Fruit fly (Drosophila melanogaster): Measurements from ENCODE around the gene CG12689.

CG12689 gene

DNA sequence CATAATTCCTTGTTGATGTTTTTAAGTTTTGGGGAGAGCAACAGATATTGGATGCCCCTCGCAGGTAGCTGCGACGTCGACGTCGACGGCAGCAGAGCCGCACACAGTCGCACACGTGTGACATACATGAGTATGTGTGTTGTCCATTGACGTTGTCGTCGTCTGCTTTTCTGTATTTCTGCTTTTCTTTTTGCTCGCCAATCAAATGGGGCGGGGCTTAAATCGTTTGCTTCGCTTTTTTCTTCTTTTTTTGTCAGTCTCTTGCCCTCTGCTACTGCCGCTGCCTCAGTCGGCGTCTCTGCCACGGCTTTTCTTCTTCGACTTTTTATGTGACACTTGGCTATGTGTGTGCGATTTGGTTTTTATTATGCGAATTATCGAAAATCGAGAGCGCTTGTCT is 19.7 kb upstream of the CG12689 start (continued):
- TF ChIP-seq CG8319 (GFP tag; optimal IDR thresholded peaks at IDR 0.05) (no peak), CG6808 (GFP tag; optimal IDR thresholded peaks at IDR 0.05) (peak; percentile 79), achi (GFP tag; optimal IDR thresholded peaks at IDR 0.05) (peak; percentile 45), CG10631 (GFP tag; optimal IDR thresholded peaks at IDR 0.05) (no peak), Hr39 (GFP tag; optimal IDR thresholded peaks at IDR 0.05) (no peak), Sox15 (GFP tag; optimal IDR thresholded peaks at IDR 0.05) (no peak), topi (GFP tag; optimal IDR thresholded peaks at IDR 0.05) (no peak), CG32006 (GFP tag; optimal IDR thresholded peaks at IDR 0.05) (peak; percentile 42), Eip75B (GFP tag; optimal IDR thresholded peaks at IDR 0.05) (peak; percentile 0), CG10669 (GFP tag; optimal IDR thresholded peaks at IDR 0.05) (peak; percentile 68), eg (GFP tag; IDR thresholded peaks at IDR 0.05) (peak; percentile 93), Met (GFP tag; optimal IDR thresholded peaks at IDR 0.05) (no peak)

DNA sequence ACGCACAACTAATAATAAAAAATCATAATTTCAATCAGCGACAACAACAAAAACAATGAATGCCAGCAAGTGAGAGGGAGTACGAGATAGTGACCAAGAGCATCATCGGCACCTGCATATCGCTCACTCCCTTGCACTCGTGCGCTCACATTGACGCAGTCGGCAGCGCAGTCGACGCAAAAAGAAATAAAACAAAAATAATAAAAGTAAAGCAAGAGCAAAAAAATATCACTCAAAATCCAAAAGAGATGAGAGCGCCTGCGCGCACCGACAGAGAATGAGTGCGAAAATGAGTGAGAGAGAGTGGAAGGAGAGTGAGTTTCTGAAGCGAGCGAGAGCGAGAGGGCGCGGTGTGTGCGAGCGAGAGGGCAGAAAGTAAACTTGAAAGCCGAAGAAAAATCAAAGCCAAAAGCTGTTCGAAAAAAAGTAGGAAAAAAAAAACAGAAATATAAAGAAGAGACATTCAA is 18.6 kb upstream of the CG12689 start:
- TF ChIP-seq Hr39 (GFP tag; optimal IDR thresholded peaks at IDR 0.05) (peak; percentile 0), CG11762 (GFP tag; optimal IDR thresholded peaks at IDR 0.05; ENCODE audit: insufficient read depth) (peak; percentile 59), Hr4 (GFP tag; optimal IDR thresholded peaks at IDR 0.05) (peak; percentile 75), CG6808 (GFP tag; optimal IDR thresholded peaks at IDR 0.05) (peak; percentile 96), CG15336 (GFP tag; IDR thresholded peaks at IDR 0.05) (peak; percentile 96), ss (GFP tag; optimal IDR thresholded peaks at IDR 0.05) (peak; percentile 97 to 98), cyc (GFP tag; optimal IDR thresholded peaks at IDR 0.05) (peak; percentile 4), CG6276 (GFP tag; optimal IDR thresholded peaks at IDR 0.05) (peak; percentile 97), dsx (GFP tag; optimal IDR thresholded peaks at IDR 0.05; ENCODE audit: poor library complexity, severe bottlenecking) (peak; percentile 92), Ets21C (GFP tag; optimal IDR thresholded peaks at IDR 0.05) (no peak), CG7368 (GFP tag; optimal IDR thresholded peaks at IDR 0.05) (peak; percentile 89), spab (GFP tag; optimal IDR thresholded peaks at IDR 0.05) (peak; percentile 93), CG4318 (GFP tag; optimal IDR thresholded peaks at IDR 0.05) (peak; percentile 38), achi (GFP tag; optimal IDR thresholded peaks at IDR 0.05) (peak; percentile 87), CG11294 (GFP tag; IDR thresholded peaks at IDR 0.05) (peak; percentile 64; the same call in 1 of the 2 replicates), CG6163 (GFP tag; IDR thresholded peaks at IDR 0.05) (peak; percentile 99), vri (GFP tag; optimal IDR thresholded peaks at IDR 0.05) (peak; percentile 79), Sox14 (GFP tag; optimal IDR thresholded peaks at IDR 0.05) (peak; percentile 78), Eip78C (GFP tag) (peak; percentile 93), Gug (GFP tag; IDR thresholded peaks at IDR 0.05) (peak; percentile 78), CG11902 (GFP tag; optimal IDR thresholded peaks at IDR 0.05) (no peak), CG16779 (tag; optimal IDR thresholded peaks at IDR 0.05) (peak; percentile 97), Ets96B (tag; optimal IDR thresholded peaks at IDR 0.05) (peak; percentile 95), CG3919 (GFP tag; optimal IDR thresholded peaks at IDR 0.05) (peak; percentile 82), pdm3 (GFP tag; optimal IDR thresholded peaks at IDR 0.05) (peak; percentile 89), Met (GFP tag; optimal IDR thresholded peaks at IDR 0.05) (peak; percentile 68), svp (GFP tag) (peak; percentile 82), esn (GFP tag; optimal IDR thresholded peaks at IDR 0.05) (peak; percentile 58), Lpt (GFP tag; optimal IDR thresholded peaks at IDR 0.05) (peak; percentile 95), Eip93F (GFP tag; optimal IDR thresholded peaks at IDR 0.05) (peak; percentile 14), CG34406 (GFP tag; optimal IDR thresholded peaks at IDR 0.05) (peak; percentile 85), CG9139 (GFP tag; optimal IDR thresholded peaks at IDR 0.05) (peak; percentile 98), CG10631 (GFP tag; optimal IDR thresholded peaks at IDR 0.05) (peak; percentile 63), Blimp-1 (GFP tag; optimal IDR thresholded peaks at IDR 0.05) (peak; percentile 56), Hr38 (GFP tag; optimal IDR thresholded peaks at IDR 0.05) (peak; percentile 70), CG6792 (GFP tag; optimal IDR thresholded peaks at IDR 0.05) (peak; percentile 59), CG3032 (tag; optimal IDR thresholded peaks at IDR 0.05) (peak; percentile 89), CG31627 (GFP tag; optimal IDR thresholded peaks at IDR 0.05) (no peak), lz (GFP tag; optimal IDR thresholded peaks at IDR 0.05) (peak; percentile 43), net (GFP tag; optimal IDR thresholded peaks at IDR 0.05) (peak; percentile 96), CG32006 (GFP tag; optimal IDR thresholded peaks at IDR 0.05) (peak; percentile 88), CG8632 (GFP tag; optimal IDR thresholded peaks at IDR 0.05) (peak; percentile 85), topi (GFP tag; optimal IDR thresholded peaks at IDR 0.05) (peak; percentile 71), CG6854 (GFP tag; optimal IDR thresholded peaks at IDR 0.05) (peak; percentile 95)
